Fruit fly (Drosophila melanogaster) whole organism, adult: ENCODE measurements around the gene CG17193.

Experiments
- CG11617 ChIP-seq: fragments of 200-800 bp; sonication (Bioruptor generic); optimal IDR thresholded peaks from 2 replicates; lab custom pipeline; 2017; ENCODE audit warnings: mild to moderate bottlenecking, missing biosample characterization, missing genetic modification reagents, missing genetic modification characterization
- CG12768 ChIP-seq: fragments of 200-800 bp; sonication (Bioruptor generic); optimal IDR thresholded peaks from 2 replicates; lab custom pipeline; 2017; ENCODE audit warnings: missing biosample characterization, missing genetic modification characterization, mild to moderate bottlenecking, moderate library complexity, missing genetic modification reagents
- CG14711 ChIP-seq: fragments of 200-800 bp; sonication (Bioruptor generic); optimal IDR thresholded peaks from 2 replicates; lab custom pipeline; 2018; ENCODE audit warnings: missing biosample characterization, mild to moderate bottlenecking, missing genetic modification characterization, moderate library complexity
- CG1620 ChIP-seq: fragments of 200-800 bp; sonication (Bioruptor generic); optimal IDR thresholded peaks from 2 replicates; lab custom pipeline; 2016; ENCODE audit warnings: missing biosample characterization, missing genetic modification characterization
- CG33017 ChIP-seq: fragments of 200-800 bp; sonication (Bioruptor generic); optimal IDR thresholded peaks from 2 replicates; lab custom pipeline; 2018; ENCODE audit warnings: missing biosample characterization, mild to moderate bottlenecking, missing genetic modification characterization, moderate library complexity
- CG5204 ChIP-seq: fragments of 200-800 bp; sonication (Bioruptor generic); optimal IDR thresholded peaks from 2 replicates; lab custom pipeline; 2016; ENCODE audit warnings: missing biosample characterization, missing genetic modification characterization
- CG7045 ChIP-seq: fragments of 200-800 bp; sonication (Bioruptor generic); optimal IDR thresholded peaks from 2 replicates; lab custom pipeline; 2017; ENCODE audit warnings: missing biosample characterization, mild to moderate bottlenecking, missing genetic modification characterization
- CG7101 ChIP-seq: fragments of 200-800 bp; sonication (Bioruptor generic); optimal IDR thresholded peaks from 2 replicates; lab custom pipeline; 2018; ENCODE audit warnings: missing biosample characterization, mild to moderate bottlenecking, missing genetic modification characterization, moderate library complexity
- Clk ChIP-seq: fragments of 200-800 bp; sonication (Bioruptor generic); optimal IDR thresholded peaks from 2 replicates; lab custom pipeline; 2017; ENCODE audit warnings: missing biosample characterization, missing genetic modification characterization
- Crg-1 ChIP-seq: fragments of 200-800 bp; sonication (Bioruptor generic); optimal IDR thresholded peaks from 2 replicates; lab custom pipeline; 2016; ENCODE audit warnings: missing biosample characterization, missing genetic modification characterization
- Hr96 ChIP-seq: fragments of 200-800 bp; sonication (Bioruptor generic); optimal IDR thresholded peaks from 2 replicates; lab custom pipeline; 2016; ENCODE audit warnings: missing biosample characterization, missing genetic modification characterization
- bab1 ChIP-seq: fragments of 200-800 bp; sonication (Bioruptor generic); optimal IDR thresholded peaks from 3 replicates; lab custom pipeline; 2019; ENCODE audit warnings: missing biosample characterization, mild to moderate bottlenecking, missing genetic modification characterization, moderate library complexity
- cic ChIP-seq: fragments of 200-800 bp; sonication (Bioruptor generic); optimal IDR thresholded peaks from 2 replicates; lab custom pipeline; 2017; ENCODE audit warnings: missing biosample characterization, mild to moderate bottlenecking, missing genetic modification characterization, moderate library complexity
- cnc ChIP-seq, 2 experiments: fragments of >200 bp; optimal IDR thresholded peaks; 2 replicates each; lab custom pipeline; 2017
- kay ChIP-seq: fragments of 200-800 bp; sonication (Bioruptor generic); peaks from one replicate; lab custom pipeline; 2016; ENCODE audit warnings: missing biosample characterization, missing genetic modification characterization, borderline replicate concordance
- ovo ChIP-seq: fragments of 200-800 bp; sonication (Bioruptor generic); optimal IDR thresholded peaks from 2 replicates; lab custom pipeline; 2016; ENCODE audit warnings: missing biosample characterization, missing genetic modification characterization
- pad ChIP-seq: fragments of 200-800 bp; sonication (Bioruptor generic); optimal IDR thresholded peaks from 3 replicates; lab custom pipeline; 2017; ENCODE audit warnings: missing biosample characterization, missing genetic modification characterization, mild to moderate bottlenecking, moderate library complexity, missing genetic modification reagents
- tj ChIP-seq: fragments of 200-800 bp; sonication (Bioruptor generic); optimal IDR thresholded peaks from 3 replicates; lab custom pipeline; 2017; ENCODE audit warnings: missing biosample characterization, mild to moderate bottlenecking, missing genetic modification characterization, moderate library complexity
- toe ChIP-seq: fragments of 200-800 bp; sonication (Bioruptor generic); optimal IDR thresholded peaks from 2 replicates; lab custom pipeline; 2016; ENCODE audit warnings: missing biosample characterization, missing genetic modification characterization

The CG17193 gene

dm6 chr3R:19997526-19998070, 58.3 kb downstream of the CG17193 start:
- TF ChIP-seq CG1620 (no peak), ovo (GFP tag; lab: Kevin White, UChicago) (no peak), kay (GFP tag; lab: Kevin White, UChicago) (no peak)

- no peak for TF ChIP-seq CG33017 (tag; lab: Kevin White, UChicago)
- no peak for TF ChIP-seq cnc (optimal IDR thresholded peaks at IDR 0.05; lab: Kevin White, UChicago)
- TF ChIP-seq CG7101 (tag; lab: Kevin White, UChicago), result no peak
- no peak for TF ChIP-seq cic
- TF ChIP-seq CG12768, result no peak
- TF ChIP-seq pad, result no peak
- TF ChIP-seq kay (GFP tag; lab: Kevin White, UChicago), result no peak
- no peak for TF ChIP-seq CG1620
- TF ChIP-seq ovo (GFP tag; lab: Kevin White, UChicago), result no peak
- no peak for TF ChIP-seq CG5204 (GFP tag; lab: Kevin White, UChicago)
- no peak for TF ChIP-seq Crg-1 (GFP tag; lab: Kevin White, UChicago)
- no peak for TF ChIP-seq bab1 (GFP tag; lab: Kevin White, UChicago)
- TF ChIP-seq CG14711 (tag; lab: Kevin White, UChicago), result no peak
- no peak for TF ChIP-seq CG7045 (GFP tag; lab: Kevin White, UChicago)
- TF ChIP-seq toe, result no peak
- TF ChIP-seq CG11617 (GFP tag; lab: Kevin White, UChicago), result no peak
- TF ChIP-seq tj (GFP tag; lab: Kevin White, UChicago), result no peak
- no peak for TF ChIP-seq Hr96 (GFP tag; lab: Kevin White, UChicago)
- no peak for TF ChIP-seq Clk (GFP tag; lab: Kevin White, UChicago)
These were observed 59.5 kb downstream of the CG17193 start for dm6 chr3R:19996433-19996832.

- TF ChIP-seq Crg-1 (GFP tag; lab: Kevin White, UChicago) (no peak), pad (no peak), kay (GFP tag; lab: Kevin White, UChicago) (no peak), toe (no peak), CG1620 (no peak), CG11617 (GFP tag; lab: Kevin White, UChicago) (no peak), CG33017 (tag; lab: Kevin White, UChicago) (no peak), cic (no peak), tj (GFP tag; lab: Kevin White, UChicago) (no peak), ovo (GFP tag; lab: Kevin White, UChicago) (no peak)
These were observed 60.5 kb downstream of the CG17193 start for dm6 chr3R:19995408-19995807.
